Fruit fly (Drosophila melanogaster) whole organism, pupa: ENCODE measurements around the gene Pdfr.

Experiments
- CG10348 ChIP-seq: fragments of 200-800 bp; sonication (Bioruptor generic); IDR thresholded peaks from 2 replicates; pipeline ENCODE4 v1.3.6; 2022; ENCODE audit warnings: missing biosample characterization, missing genetic modification characterization
- CG15710 ChIP-seq: fragments of 200-800 bp; sonication (Bioruptor generic); optimal IDR thresholded peaks from 2 replicates; lab custom pipeline; 2018; ENCODE audit warnings: missing biosample characterization, mild to moderate bottlenecking, missing genetic modification characterization, moderate library complexity
- CG17806 ChIP-seq: fragments of 200-800 bp; sonication (Bioruptor generic); optimal IDR thresholded peaks from 2 replicates; lab custom pipeline; 2018; ENCODE audit warnings: missing biosample characterization, mild to moderate bottlenecking, missing genetic modification characterization, moderate library complexity
- CG32121 ChIP-seq: fragments of 200-800 bp; sonication (Bioruptor generic); IDR thresholded peaks from 2 replicates; pipeline ENCODE4 v1.3.6; 2022; ENCODE audit warnings: missing biosample characterization, missing genetic modification characterization
- EcR ChIP-seq: fragments of 200-800 bp; sonication (Bioruptor generic); optimal IDR thresholded peaks from 3 replicates; lab custom pipeline; 2019; ENCODE audit warnings: missing biosample characterization, missing genetic modification characterization, mild to moderate bottlenecking, moderate library complexity, missing genetic modification reagents
- Ets98B ChIP-seq: fragments of 200-800 bp; sonication (Bioruptor generic); IDR thresholded peaks from 2 replicates; pipeline ENCODE4 v1.3.6; 2022; ENCODE audit warnings: missing biosample characterization, missing genetic modification characterization
- Pif1A ChIP-seq: fragments of 200-800 bp; sonication (Bioruptor generic); optimal IDR thresholded peaks from 3 replicates; lab custom pipeline; 2016; ENCODE audit warnings: missing biosample characterization, missing genetic modification characterization
- Pif1B ChIP-seq: fragments of 200-800 bp; sonication (Bioruptor generic); optimal IDR thresholded peaks from 3 replicates; lab custom pipeline; 2016; ENCODE audit warnings: missing biosample characterization, missing genetic modification characterization
- fd96Ca ChIP-seq: fragments of 200-800 bp; sonication (Bioruptor generic); IDR thresholded peaks from 3 replicates; pipeline ENCODE4 v1.3.6; 2022; ENCODE audit warnings: missing biosample characterization, missing genetic modification characterization
- gl ChIP-seq: fragments of 200-800 bp; sonication (Bioruptor generic); optimal IDR thresholded peaks from 2 replicates; lab custom pipeline; 2018; ENCODE audit warnings: missing biosample characterization, mild to moderate bottlenecking, missing genetic modification characterization
- rn ChIP-seq: fragments of 200-800 bp; sonication (Bioruptor generic); IDR thresholded peaks from 2 replicates; pipeline ENCODE4 v1.3.6; 2022; ENCODE audit warnings: missing biosample characterization, missing genetic modification characterization

DNA sequence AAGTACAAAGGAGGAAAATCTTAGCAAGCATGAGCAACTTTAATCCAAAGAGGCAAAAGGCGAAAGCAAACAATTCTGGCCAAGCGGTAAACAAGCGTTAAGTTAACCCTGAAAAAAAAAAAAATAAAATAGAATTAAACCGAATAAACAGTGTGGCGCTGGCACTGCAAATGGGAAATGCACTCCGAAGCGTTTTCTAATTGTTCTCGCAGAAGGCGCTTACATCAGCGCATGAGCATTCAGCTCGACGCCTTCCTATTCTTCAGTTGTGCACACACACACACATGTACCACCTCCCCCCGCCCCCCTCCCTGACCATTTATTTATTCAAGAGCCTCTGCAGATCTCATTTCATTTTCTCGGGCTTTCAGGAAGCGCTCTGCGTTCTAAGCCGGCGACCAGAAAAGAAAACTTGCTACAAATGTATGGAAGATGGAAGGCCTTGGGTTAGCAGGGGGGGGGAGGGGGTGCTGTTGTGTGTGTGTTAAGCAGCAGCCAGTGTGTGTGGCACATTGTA lies 40.7 kb upstream of the Pdfr start:
- TF ChIP-seq CG17806 (tag; lab: Kevin White, UChicago) (no peak), CG15710 (no peak), CG32121 (no peak), gl (no peak), Pif1B (no peak), Pif1A (GFP tag; lab: Kevin White, UChicago) (no peak), fd96Ca (no peak), rn (GFP tag; lab: Robert Waterston, UW) (no peak), EcR (GFP tag; lab: Kevin White, UChicago) (no peak), Ets98B (GFP tag; lab: Robert Waterston, UW) (no peak), CG10348 (GFP tag; lab: Robert Waterston, UW) (no peak)
